Fruit fly (Drosophila melanogaster) whole organism, adult: ENCODE data around the gene tra.

ENCODE experiments used
- CG11617 ChIP-seq: fragments of 200-800 bp; sonication (Bioruptor generic); optimal IDR thresholded peaks from 2 replicates; lab custom pipeline; 2017; ENCODE audit warnings: mild to moderate bottlenecking, missing biosample characterization, missing genetic modification reagents, missing genetic modification characterization
- CG12768 ChIP-seq: fragments of 200-800 bp; sonication (Bioruptor generic); optimal IDR thresholded peaks from 2 replicates; lab custom pipeline; 2017; ENCODE audit warnings: missing biosample characterization, missing genetic modification characterization, mild to moderate bottlenecking, moderate library complexity, missing genetic modification reagents
- CG14711 ChIP-seq: fragments of 200-800 bp; sonication (Bioruptor generic); optimal IDR thresholded peaks from 2 replicates; lab custom pipeline; 2018; ENCODE audit warnings: missing biosample characterization, mild to moderate bottlenecking, missing genetic modification characterization, moderate library complexity
- CG1620 ChIP-seq: fragments of 200-800 bp; sonication (Bioruptor generic); optimal IDR thresholded peaks from 2 replicates; lab custom pipeline; 2016; ENCODE audit warnings: missing biosample characterization, missing genetic modification characterization
- CG33017 ChIP-seq: fragments of 200-800 bp; sonication (Bioruptor generic); optimal IDR thresholded peaks from 2 replicates; lab custom pipeline; 2018; ENCODE audit warnings: missing biosample characterization, mild to moderate bottlenecking, missing genetic modification characterization, moderate library complexity
- CG5204 ChIP-seq: fragments of 200-800 bp; sonication (Bioruptor generic); optimal IDR thresholded peaks from 2 replicates; lab custom pipeline; 2016; ENCODE audit warnings: missing biosample characterization, missing genetic modification characterization
- CG7045 ChIP-seq: fragments of 200-800 bp; sonication (Bioruptor generic); optimal IDR thresholded peaks from 2 replicates; lab custom pipeline; 2017; ENCODE audit warnings: missing biosample characterization, mild to moderate bottlenecking, missing genetic modification characterization
- CG7101 ChIP-seq: fragments of 200-800 bp; sonication (Bioruptor generic); optimal IDR thresholded peaks from 2 replicates; lab custom pipeline; 2018; ENCODE audit warnings: missing biosample characterization, mild to moderate bottlenecking, missing genetic modification characterization, moderate library complexity
- Clk ChIP-seq: fragments of 200-800 bp; sonication (Bioruptor generic); optimal IDR thresholded peaks from 2 replicates; lab custom pipeline; 2017; ENCODE audit warnings: missing biosample characterization, missing genetic modification characterization
- Crg-1 ChIP-seq: fragments of 200-800 bp; sonication (Bioruptor generic); optimal IDR thresholded peaks from 2 replicates; lab custom pipeline; 2016; ENCODE audit warnings: missing biosample characterization, missing genetic modification characterization
- Hr96 ChIP-seq: fragments of 200-800 bp; sonication (Bioruptor generic); optimal IDR thresholded peaks from 2 replicates; lab custom pipeline; 2016; ENCODE audit warnings: missing biosample characterization, missing genetic modification characterization
- Mnt ChIP-seq: fragments of 200-800 bp; sonication (Bioruptor generic); optimal IDR thresholded peaks from 2 replicates; lab custom pipeline; 2016; ENCODE audit warnings: missing biosample characterization, mild to moderate bottlenecking, missing genetic modification characterization
- bab1 ChIP-seq: fragments of 200-800 bp; sonication (Bioruptor generic); optimal IDR thresholded peaks from 3 replicates; lab custom pipeline; 2019; ENCODE audit warnings: missing biosample characterization, mild to moderate bottlenecking, missing genetic modification characterization, moderate library complexity
- cic ChIP-seq: fragments of 200-800 bp; sonication (Bioruptor generic); optimal IDR thresholded peaks from 2 replicates; lab custom pipeline; 2017; ENCODE audit warnings: missing biosample characterization, mild to moderate bottlenecking, missing genetic modification characterization, moderate library complexity
- cnc ChIP-seq, 2 experiments: fragments of >200 bp; optimal IDR thresholded peaks; 2 replicates each; lab custom pipeline; 2017
- kay ChIP-seq: fragments of 200-800 bp; sonication (Bioruptor generic); peaks from one replicate; lab custom pipeline; 2016; ENCODE audit warnings: missing biosample characterization, missing genetic modification characterization, borderline replicate concordance
- ovo ChIP-seq: fragments of 200-800 bp; sonication (Bioruptor generic); optimal IDR thresholded peaks from 2 replicates; lab custom pipeline; 2016; ENCODE audit warnings: missing biosample characterization, missing genetic modification characterization
- pad ChIP-seq: fragments of 200-800 bp; sonication (Bioruptor generic); optimal IDR thresholded peaks from 3 replicates; lab custom pipeline; 2017; ENCODE audit warnings: missing biosample characterization, missing genetic modification characterization, mild to moderate bottlenecking, moderate library complexity, missing genetic modification reagents
- tj ChIP-seq: fragments of 200-800 bp; sonication (Bioruptor generic); optimal IDR thresholded peaks from 3 replicates; lab custom pipeline; 2017; ENCODE audit warnings: missing biosample characterization, mild to moderate bottlenecking, missing genetic modification characterization, moderate library complexity
- toe ChIP-seq: fragments of 200-800 bp; sonication (Bioruptor generic); optimal IDR thresholded peaks from 2 replicates; lab custom pipeline; 2016; ENCODE audit warnings: missing biosample characterization, missing genetic modification characterization

tra gene

dm6 chr3L:16629793-16630192, 38.9 kb upstream of the tra start:
- no peak for TF ChIP-seq kay
- TF ChIP-seq cnc (optimal IDR thresholded peaks at IDR 0.05; lab: Kevin White, UChicago), result no peak
- no peak for TF ChIP-seq bab1 (GFP tag; lab: Kevin White, UChicago)
- no peak for TF ChIP-seq Crg-1
- no peak for TF ChIP-seq CG11617 (GFP tag; lab: Kevin White, UChicago)
- no peak for TF ChIP-seq tj (GFP tag; lab: Kevin White, UChicago)
- TF ChIP-seq pad (GFP tag; lab: Kevin White, UChicago), result no peak
- TF ChIP-seq CG7045 (GFP tag; lab: Kevin White, UChicago), result no peak
- no peak for TF ChIP-seq CG7101 (tag; lab: Kevin White, UChicago)
- no peak for TF ChIP-seq Clk (GFP tag; lab: Kevin White, UChicago)
- no peak for TF ChIP-seq Hr96
- no peak for TF ChIP-seq CG5204 (GFP tag; lab: Kevin White, UChicago)
- TF ChIP-seq Mnt (GFP tag; lab: Kevin White, UChicago), result no peak
- no peak for TF ChIP-seq CG33017 (tag; lab: Kevin White, UChicago)
- no peak for TF ChIP-seq ovo (GFP tag; lab: Kevin White, UChicago)
- TF ChIP-seq CG14711 (tag; lab: Kevin White, UChicago), result no peak

DNA sequence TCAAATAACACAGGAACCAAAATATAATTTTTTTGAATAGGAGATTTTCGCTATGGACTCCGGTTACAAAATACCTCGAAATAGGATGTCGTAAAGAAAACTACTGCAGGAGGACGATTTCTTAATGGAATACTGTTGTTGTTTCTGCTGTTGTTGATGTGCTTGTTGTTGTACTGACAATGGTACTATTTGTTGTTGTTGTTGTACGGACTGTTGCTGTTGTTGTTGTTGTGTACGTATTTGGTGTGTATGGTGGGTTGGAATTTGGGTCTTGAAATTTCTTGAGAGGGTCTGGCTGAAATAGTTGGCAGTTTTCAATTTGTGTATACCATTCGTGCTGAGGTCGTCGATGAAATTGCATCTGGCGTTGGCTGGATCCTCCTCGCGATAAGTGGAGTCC, 35.3 kb upstream of the tra start:
- TF ChIP-seq CG11617 (GFP tag; lab: Kevin White, UChicago) (no peak), bab1 (GFP tag; lab: Kevin White, UChicago) (no peak), CG5204 (GFP tag; lab: Kevin White, UChicago) (no peak), CG7045 (GFP tag; lab: Kevin White, UChicago) (no peak), cnc (optimal IDR thresholded peaks at IDR 0.05; lab: Kevin White, UChicago) (no peak), cic (GFP tag; lab: Kevin White, UChicago) (no peak), kay (no peak), Clk (GFP tag; lab: Kevin White, UChicago) (no peak), CG12768 (GFP tag; lab: Kevin White, UChicago) (no peak), Hr96 (no peak), CG7101 (tag; lab: Kevin White, UChicago) (no peak), CG14711 (tag; lab: Kevin White, UChicago) (no peak)

DNA sequence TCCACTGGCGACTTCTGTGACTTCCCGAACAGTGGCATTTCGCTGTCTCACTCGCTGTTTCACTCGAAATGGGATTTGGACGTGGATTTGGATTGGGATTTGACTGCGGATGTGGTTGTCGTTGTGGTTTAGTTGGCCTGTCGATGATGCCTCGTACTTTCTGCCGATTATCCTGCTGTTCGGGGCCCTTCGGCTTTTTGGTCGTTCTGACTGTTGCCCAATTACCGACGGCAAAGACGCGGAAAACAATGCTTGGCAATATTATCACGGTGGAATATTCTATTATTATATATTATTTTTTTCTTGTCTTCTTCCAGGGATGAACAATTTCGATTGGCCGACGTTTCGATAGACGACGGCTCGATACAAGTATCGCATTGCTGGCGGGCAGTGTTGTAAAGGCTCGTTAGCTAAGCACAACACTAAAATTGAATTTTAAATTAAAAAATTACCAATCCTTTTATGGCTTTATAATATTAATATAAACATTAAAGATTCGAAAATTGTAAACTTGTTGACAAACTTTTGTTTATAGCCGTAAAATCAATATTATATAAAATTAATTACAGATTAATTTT, 24.4 kb upstream of the tra start, which contains the start of gene Mo25:
TSS of gene Mo25 (minus strand) at position 341 of the 578 bp plus-strand sequence.
- TF ChIP-seq CG33017 (tag; lab: Kevin White, UChicago), result peak; percentile 60
- TF ChIP-seq CG7101 (tag; lab: Kevin White, UChicago), result peak; percentile 80
- peak; percentile 16 for TF ChIP-seq CG7045 (GFP tag; lab: Kevin White, UChicago)
- TF ChIP-seq CG11617 (GFP tag; lab: Kevin White, UChicago), result peak; percentile 35
- TF ChIP-seq ovo (GFP tag; lab: Kevin White, UChicago), result no peak
- no peak for TF ChIP-seq CG5204 (GFP tag; lab: Kevin White, UChicago)
- TF ChIP-seq tj (GFP tag; lab: Kevin White, UChicago), result peak; percentile 4
- peak; percentile 60 for TF ChIP-seq toe (GFP tag; lab: Kevin White, UChicago)
- TF ChIP-seq pad (GFP tag; lab: Kevin White, UChicago), result peak; percentile 65
- peak; percentile 76 for TF ChIP-seq Mnt (GFP tag; lab: Kevin White, UChicago)
- peak; percentile 71 for TF ChIP-seq CG12768 (GFP tag; lab: Kevin White, UChicago)
- TF ChIP-seq Clk (GFP tag; lab: Kevin White, UChicago), result peak; percentile 42
- peak; percentile 54 for TF ChIP-seq CG14711 (tag; lab: Kevin White, UChicago)
- TF ChIP-seq CG1620 (GFP tag; lab: Kevin White, UChicago), result peak; percentile 79
- no peak for TF ChIP-seq cnc (optimal IDR thresholded peaks at IDR 0.05; lab: Kevin White, UChicago)
- TF ChIP-seq kay, result no peak
- TF ChIP-seq cic (GFP tag; lab: Kevin White, UChicago), result peak; percentile 5
- TF ChIP-seq Hr96, result no peak
- TF ChIP-seq bab1 (GFP tag; lab: Kevin White, UChicago), result peak; percentile 62
- TF ChIP-seq Crg-1, result peak; percentile 69

dm6 chr3L:16612972-16613371, 22.1 kb upstream of the tra start:
- TF ChIP-seq CG11617 (GFP tag; lab: Kevin White, UChicago) (peak; percentile 52), CG1620 (GFP tag; lab: Kevin White, UChicago) (no peak), tj (GFP tag; lab: Kevin White, UChicago) (peak; percentile 72), cic (GFP tag; lab: Kevin White, UChicago) (no peak), Mnt (GFP tag; lab: Kevin White, UChicago) (peak; percentile 78), pad (GFP tag; lab: Kevin White, UChicago) (no peak), CG7101 (tag; lab: Kevin White, UChicago) (peak; percentile 37), Clk (GFP tag; lab: Kevin White, UChicago) (no peak), CG5204 (GFP tag; lab: Kevin White, UChicago) (no peak), CG14711 (tag; lab: Kevin White, UChicago) (peak; percentile 10), cnc (optimal IDR thresholded peaks at IDR 0.05; lab: Kevin White, UChicago) (no peak), Hr96 (peak; percentile 1), kay (peak; percentile 94), CG33017 (tag; lab: Kevin White, UChicago) (no peak), CG12768 (GFP tag; lab: Kevin White, UChicago) (no peak), bab1 (GFP tag; lab: Kevin White, UChicago) (peak; percentile 58), CG7045 (GFP tag; lab: Kevin White, UChicago) (no peak), ovo (GFP tag; lab: Kevin White, UChicago) (no peak), Crg-1 (no peak), toe (GFP tag; lab: Kevin White, UChicago) (no peak)

DNA sequence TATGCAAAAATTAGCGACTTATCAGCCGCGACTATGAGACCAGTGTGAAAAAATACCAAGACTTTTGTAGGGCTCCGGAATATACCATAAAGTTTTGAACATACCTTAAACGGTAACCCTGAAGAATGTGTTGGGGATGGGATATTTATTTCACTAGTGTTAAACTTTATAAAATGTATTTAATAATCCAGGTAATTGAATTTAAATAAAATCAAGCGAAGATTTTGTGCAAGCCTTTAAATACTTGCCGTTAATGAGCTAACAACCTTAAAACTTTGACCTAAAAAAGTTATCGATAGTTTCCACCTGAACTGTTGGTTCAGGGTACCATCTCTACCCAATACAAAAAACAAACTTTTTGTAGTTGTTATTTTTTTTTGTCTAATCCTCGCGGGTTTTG, 21.3 kb upstream of the tra start, which contains the start of gene CG4101:
TSS of gene CG4101 (plus strand) at position 335 of the 400 bp plus-strand sequence.
- TF ChIP-seq Mnt (GFP tag; lab: Kevin White, UChicago) (peak; percentile 81), kay (peak; percentile 96), CG7045 (GFP tag; lab: Kevin White, UChicago) (peak; percentile 74), Crg-1 (peak; percentile 84), CG1620 (GFP tag; lab: Kevin White, UChicago) (peak; percentile 93), Clk (GFP tag; lab: Kevin White, UChicago) (peak; percentile 80), CG14711 (tag; lab: Kevin White, UChicago) (peak; percentile 96), Hr96 (peak; percentile 85), tj (GFP tag; lab: Kevin White, UChicago) (peak; percentile 60), CG11617 (GFP tag; lab: Kevin White, UChicago) (peak; percentile 79), ovo (GFP tag; lab: Kevin White, UChicago) (peak; percentile 81), bab1 (GFP tag; lab: Kevin White, UChicago) (peak; percentile 89), CG12768 (GFP tag; lab: Kevin White, UChicago) (peak; percentile 82), CG7101 (tag; lab: Kevin White, UChicago) (peak; percentile 90), cic (GFP tag; lab: Kevin White, UChicago) (peak; percentile 11), toe (GFP tag; lab: Kevin White, UChicago) (peak; percentile 95), CG5204 (GFP tag; lab: Kevin White, UChicago) (peak; percentile 93), CG33017 (tag; lab: Kevin White, UChicago) (peak; percentile 84), pad (GFP tag; lab: Kevin White, UChicago) (peak; percentile 66), cnc (optimal IDR thresholded peaks at IDR 0.05; lab: Kevin White, UChicago) (no peak)
